Worm (Caenorhabditis elegans): ENCODE data around the gene Y26G10.6.

DNA sequence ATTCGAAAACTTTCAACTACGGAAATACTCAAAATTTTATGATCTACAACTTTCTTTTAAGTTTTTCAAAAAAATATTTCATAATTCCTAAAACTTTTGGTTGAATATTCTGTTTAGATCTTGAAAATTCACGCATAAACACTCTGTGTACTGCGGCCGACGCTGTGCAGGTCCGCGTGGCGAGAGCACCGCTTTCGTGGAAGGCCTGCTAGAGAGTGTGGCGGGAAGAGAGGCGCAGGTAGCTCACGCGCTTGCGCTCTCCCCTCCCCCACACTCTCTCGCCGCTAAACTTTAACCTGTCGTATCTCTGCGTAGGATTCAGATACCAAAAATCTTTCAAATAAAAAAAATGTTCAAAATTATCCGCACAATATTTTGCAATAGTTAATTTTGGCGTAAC, 16.5 kb upstream of the Y26G10.6 start:
- TF ChIP-seq ztf-4 (tag; optimal IDR thresholded peaks at IDR 0.05) (no peak), nhr-25 (tag; optimal IDR thresholded peaks at IDR 0.05) (no peak), crh-2 (tag; optimal IDR thresholded peaks at IDR 0.05) (no peak), nhr-6 (tag; optimal IDR thresholded peaks at IDR 0.05) (no peak), snpc-4 (tag; optimal IDR thresholded peaks at IDR 0.05) (no peak), nhr-129 (tag; optimal IDR thresholded peaks at IDR 0.05) (no peak), alr-1 (tag; optimal IDR thresholded peaks at IDR 0.05) (no peak), lin-11 (tag; optimal IDR thresholded peaks at IDR 0.05) (no peak)
